Fruit fly (Drosophila melanogaster): ENCODE measurements around the gene Ibf1.

The Ibf1 gene

DNA sequence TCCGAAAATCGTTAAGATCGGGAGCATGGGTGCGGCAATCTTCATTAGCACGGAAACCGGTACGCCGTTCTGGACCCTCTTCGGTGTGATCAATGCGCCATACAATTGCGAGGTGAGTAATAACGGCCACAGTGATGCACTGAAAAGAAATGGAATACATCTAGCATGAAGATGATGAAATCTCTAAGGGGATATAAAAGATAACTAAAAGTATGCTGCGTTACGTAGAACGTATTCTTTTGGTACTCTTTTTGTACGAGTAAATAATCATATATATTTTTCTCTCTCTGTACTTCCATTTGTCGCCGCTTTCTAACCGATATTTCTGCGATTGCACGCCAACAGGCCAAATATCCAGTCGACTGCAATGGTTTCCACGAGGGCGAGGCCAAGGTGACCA, 7.9 kb upstream of the Ibf1 start (continued):
- TF ChIP-seq CG17829 (tag; optimal IDR thresholded peaks at IDR 0.05) (peak; percentile 39), pnt (GFP tag; optimal IDR thresholded peaks at IDR 0.05) (peak; percentile 8), Atf3 (GFP tag; optimal IDR thresholded peaks at IDR 0.05) (peak; percentile 27), dpn (GFP tag; optimal IDR thresholded peaks at IDR 0.05) (peak in 1 of 2 experiments; percentile 33), CG30403 (GFP tag; optimal IDR thresholded peaks at IDR 0.05) (peak; percentile 37), otp (GFP tag; IDR thresholded peaks at IDR 0.05) (peak; percentile 41; the same call in 1 of the 3 replicates), vvl (GFP tag; IDR thresholded peaks at IDR 0.05) (peak; percentile 52), CG11695 (GFP tag; IDR thresholded peaks at IDR 0.05) (0 out of 3 replicates have a peak, but pooled peaks have one; percentile 25), lola (GFP tag; optimal IDR thresholded peaks at IDR 0.05) (peak in 1 of 3 experiments; percentile 33), CG30020 (tag; optimal IDR thresholded peaks at IDR 0.05) (no peak), CG10267 (tag; optimal IDR thresholded peaks at IDR 0.05) (peak; percentile 6), Ada2b (GFP tag; IDR thresholded peaks at IDR 0.05) (peak; percentile 30; the same call in 1 of the 2 replicates), onecut (GFP tag; IDR thresholded peaks at IDR 0.05) (no peak), CG18262 (tag; optimal IDR thresholded peaks at IDR 0.05) (peak; percentile 34), CG8388 (GFP tag; optimal IDR thresholded peaks at IDR 0.05) (peak; percentile 25), Atf-2 (GFP tag; optimal IDR thresholded peaks at IDR 0.05) (no peak), nmo (GFP tag; optimal IDR thresholded peaks at IDR 0.05) (peak; percentile 32), dysf (GFP tag; IDR thresholded peaks at IDR 0.05) (0 out of 3 replicates have a peak, but pooled peaks have one; percentile 33), jumu (GFP tag; optimal IDR thresholded peaks at IDR 0.05) (no peak), Rfx (GFP tag; IDR thresholded peaks at IDR 0.05) (0 out of 2 replicates have a peak, but pooled peaks have one; percentile 22), Atf6 (GFP tag; IDR thresholded peaks at IDR 0.05) (no peak), zen (tag; optimal IDR thresholded peaks at IDR 0.05) (peak; percentile 45), CG17328 (GFP tag; IDR thresholded peaks at IDR 0.05) (peak; percentile 70), stwl (tag; optimal IDR thresholded peaks at IDR 0.05) (no peak), Pdp1 (GFP tag; optimal IDR thresholded peaks at IDR 0.05) (peak in 1 of 2 experiments; percentile 29), CG7271 (tag; optimal IDR thresholded peaks at IDR 0.05) (no peak), unpg (GFP tag; optimal IDR thresholded peaks at IDR 0.05) (peak; percentile 30), CG2875 (GFP tag; optimal IDR thresholded peaks at IDR 0.05) (peak; percentile 27), E2f2 (GFP tag; IDR thresholded peaks at IDR 0.05) (0 out of 2 replicates have a peak, but pooled peaks have one; percentile 21), CG4730 (GFP tag; IDR thresholded peaks at IDR 0.05) (0 out of 2 replicates have a peak, but pooled peaks have one; percentile 45), CG32767 (GFP tag; IDR thresholded peaks at IDR 0.05) (0 out of 2 replicates have a peak, but pooled peaks have one; percentile 17), zfh1 (GFP tag; IDR thresholded peaks at IDR 0.05) (0 out of 3 replicates have a peak, but pooled peaks have one; percentile 61), CG3847 (GFP tag; IDR thresholded peaks at IDR 0.05) (peak; percentile 36; the same call in 1 of the 2 replicates), dmrt11E (tag; optimal IDR thresholded peaks at IDR 0.05) (peak; percentile 51), CG8924 (tag; optimal IDR thresholded peaks at IDR 0.05) (peak; percentile 11), CG9215 (GFP tag; IDR thresholded peaks at IDR 0.05) (0 out of 2 replicates have a peak, but pooled peaks have one; percentile 14), CG32532 (GFP tag; IDR thresholded peaks at IDR 0.05) (0 out of 2 replicates have a peak, but pooled peaks have one; percentile 20), kah (GFP tag; optimal IDR thresholded peaks at IDR 0.05) (no peak), Lhr (GFP tag; optimal IDR thresholded peaks at IDR 0.05) (no peak), CG7357 (GFP tag; IDR thresholded peaks at IDR 0.05) (no peak), tna (GFP tag; IDR thresholded peaks at IDR 0.05; ENCODE audit: partially characterized antibody) (no peak)
